Worm (Caenorhabditis elegans): ENCODE data around the gene F18H3.4.

DNA sequence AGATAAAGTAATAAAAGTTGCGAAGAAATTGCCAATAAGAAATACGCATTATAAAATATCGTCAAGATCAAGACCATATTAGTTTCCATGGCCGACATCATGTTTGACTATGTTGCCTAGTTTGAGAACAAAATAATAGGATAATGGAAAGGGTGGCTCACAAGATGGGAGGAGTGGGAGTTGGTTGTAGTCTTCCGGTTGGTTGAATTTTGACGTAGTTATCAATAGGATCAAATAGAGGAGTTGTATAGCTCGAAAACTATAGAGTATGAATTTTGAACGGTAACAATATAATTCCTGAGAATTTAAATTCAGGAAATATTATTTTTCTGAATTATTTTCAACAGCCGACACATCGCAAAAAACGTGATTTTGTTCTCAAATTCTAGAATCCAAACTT is 47.2 kb upstream of the F18H3.4 start, which contains the start of gene srd-50:
- TF ChIP-seq lin-13 (tag; optimal IDR thresholded peaks at IDR 0.05) (no peak), mep-1 (tag; optimal IDR thresholded peaks at IDR 0.05) (no peak), nhr-76 (tag; optimal IDR thresholded peaks at IDR 0.05) (no peak), mab-5 (tag; optimal IDR thresholded peaks at IDR 0.05) (no peak), lsy-2 (tag; optimal IDR thresholded peaks at IDR 0.05) (no peak), ces-1 (GFP tag; optimal IDR thresholded peaks at IDR 0.05) (no peak), snpc-4 (tag; optimal IDR thresholded peaks at IDR 0.05) (no peak), blmp-1 (tag; optimal IDR thresholded peaks at IDR 0.05) (no peak)
